Worm (Caenorhabditis elegans) whole organism, late embryonic: ENCODE measurements around the gene T04C12.1.

Experiments
- C08G9.2 ChIP-seq: sonication (generic microtip); optimal IDR thresholded peaks from 2 replicates; lab custom pipeline; 2016; ENCODE audit warnings: mild to moderate bottlenecking, missing genetic modification characterization, moderate library complexity, missing compliant biosample characterization
- C38D4.7 ChIP-seq: fragments of 200-800 bp; sonication (Bioruptor generic); optimal IDR thresholded peaks from 2 replicates; lab custom pipeline; 2018; ENCODE audit warnings: mild to moderate bottlenecking, missing genetic modification characterization, moderate library complexity, missing compliant biosample characterization
- K09A11.1 ChIP-seq: sonication (generic microtip); optimal IDR thresholded peaks from 2 replicates; lab custom pipeline; 2017; ENCODE audit warnings: antibody characterized with exemption, mild to moderate bottlenecking, missing genetic modification characterization, missing compliant biosample characterization; ENCODE audit not compliant: insufficient read depth
- T23F11.4 ChIP-seq: fragments of 200-800 bp; sonication (Bioruptor generic); optimal IDR thresholded peaks from 2 replicates; lab custom pipeline; 2018; ENCODE audit warnings: mild to moderate bottlenecking, missing genetic modification characterization, missing compliant biosample characterization
- Y22D7AL.16 ChIP-seq: sonication (generic microtip); optimal IDR thresholded peaks from 2 replicates; lab custom pipeline; 2016; ENCODE audit warnings: missing genetic modification characterization, missing compliant biosample characterization
- ama-1 ChIP-seq: fragments of 150-350 bp; optimal IDR thresholded peaks from 2 replicates; lab custom pipeline; 2014
- ceh-14 ChIP-seq: sonication (generic microtip); optimal IDR thresholded peaks from 2 replicates; lab custom pipeline; 2016; ENCODE audit warnings: missing genotype, missing genetic modification characterization, missing compliant biosample characterization
- ceh-24 ChIP-seq: sonication (generic microtip); optimal IDR thresholded peaks from 2 replicates; lab custom pipeline; 2016; ENCODE audit warnings: mild to moderate bottlenecking, missing genetic modification characterization, missing compliant biosample characterization
- ceh-45 ChIP-seq: fragments of 200-800 bp; sonication (Bioruptor generic); IDR thresholded peaks from 2 replicates; pipeline ENCODE4 v1.3.6; 2022; ENCODE audit warnings: missing genetic modification reagents, missing genetic modification characterization, missing compliant biosample characterization
- mec-3 ChIP-seq: sonication (generic microtip); optimal IDR thresholded peaks from 2 replicates; lab custom pipeline; 2016; ENCODE audit warnings: borderline replicate concordance, missing genetic modification characterization, missing compliant biosample characterization
- nfya-1 ChIP-seq: sonication (generic microtip); optimal IDR thresholded peaks from 2 replicates; lab custom pipeline; 2017; ENCODE audit warnings: missing genetic modification characterization, mild to moderate bottlenecking, missing compliant biosample characterization, antibody characterized with exemption, moderate library complexity
- nhr-11 ChIP-seq: fragments of 150-350 bp; optimal IDR thresholded peaks from 2 replicates; lab custom pipeline; 2014; ENCODE audit warnings: missing biosample characterization, missing genetic modification characterization
- pha-4 ChIP-seq: fragments of 150-350 bp; optimal IDR thresholded peaks from 2 replicates; lab custom pipeline; 2018; ENCODE audit warnings: missing biosample characterization, missing genetic modification reagents, missing genetic modification characterization

DNA sequence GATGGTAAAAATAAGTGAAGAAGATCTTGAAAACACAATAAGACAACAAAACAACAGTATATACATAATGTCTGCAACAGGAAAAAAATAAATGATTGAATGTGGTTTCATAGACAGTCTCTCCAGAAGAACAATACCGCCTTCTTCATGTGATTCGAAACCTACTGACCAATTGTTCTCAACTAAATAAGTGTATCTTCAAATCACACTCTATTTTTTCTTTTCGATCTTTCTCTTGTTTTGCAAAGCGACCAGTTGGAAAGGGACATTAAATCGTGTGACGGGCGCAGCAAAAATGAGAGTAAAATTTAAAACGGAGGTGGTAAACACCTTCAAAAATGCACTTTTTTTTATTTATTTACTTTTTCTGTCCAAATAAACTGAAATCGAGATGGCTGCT, 2.8 kb upstream of the T04C12.1 start:
- no peak for TF ChIP-seq ceh-24
- TF ChIP-seq pha-4 (tag; lab: Kevin White, UChicago): no peak
- no peak for TF ChIP-seq C08G9.2 (tag; lab: Kevin White, UChicago)
- no peak for TF ChIP-seq ama-1 (lab: Kevin White, UChicago)
- no peak for TF ChIP-seq Y22D7AL.16 (tag; lab: Kevin White, UChicago)
- TF ChIP-seq ceh-14 (tag; lab: Kevin White, UChicago): no peak
- TF ChIP-seq K09A11.1: no peak
- TF ChIP-seq C38D4.7 (GFP tag; lab: Kevin White, UChicago): no peak
- TF ChIP-seq mec-3 (tag; lab: Kevin White, UChicago): no peak
- no peak for TF ChIP-seq ceh-45 (GFP tag; lab: Robert Waterston, UW)
- TF ChIP-seq nfya-1 (tag; lab: Kevin White, UChicago): no peak
- TF ChIP-seq nhr-11 (tag; lab: Kevin White, UChicago): no peak
- TF ChIP-seq T23F11.4 (GFP tag; lab: Kevin White, UChicago): no peak
